Fruit fly (Drosophila melanogaster): ENCODE data around the gene obst-H.

The obst-H gene

DNA sequence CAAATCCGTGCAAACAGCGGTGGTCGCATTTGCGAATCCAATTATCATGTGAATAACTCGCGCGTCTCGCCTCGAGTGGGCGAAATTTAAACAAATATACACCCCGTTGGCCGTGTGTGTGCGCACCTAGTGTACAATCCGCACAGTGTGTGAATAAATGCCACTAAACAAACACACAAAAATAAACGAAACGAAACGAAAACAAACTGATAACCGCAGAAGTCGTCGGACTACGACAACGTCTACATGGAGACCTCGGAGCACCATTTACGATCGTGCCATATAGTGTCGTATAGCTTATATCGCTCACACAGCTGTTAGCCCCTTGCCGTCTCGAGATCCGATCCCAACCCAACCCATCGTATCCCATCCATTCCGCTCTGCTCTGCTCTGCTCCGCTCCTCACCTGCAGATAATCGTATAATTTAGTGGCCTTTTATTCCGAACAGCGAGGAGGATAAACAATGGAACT lies 37.5 kb upstream of the obst-H start (continued):
- TF ChIP-seq gro (GFP tag; optimal IDR thresholded peaks at IDR 0.05), result peak; percentile 60
- TF ChIP-seq kay (GFP tag; optimal IDR thresholded peaks at IDR 0.05), result no peak
- TF ChIP-seq H2.0 (GFP tag; IDR thresholded peaks at IDR 0.05), result no peak
- TF ChIP-seq Hr51 (GFP tag; optimal IDR thresholded peaks at IDR 0.05), result peak in 1 of 2 experiments; percentile 63
- TF ChIP-seq row (GFP tag; IDR thresholded peaks at IDR 0.05), result no peak
- peak; percentile 33 for TF ChIP-seq slp2 (GFP tag; optimal IDR thresholded peaks at IDR 0.05)
- peak; percentile 84 for TF ChIP-seq Asciz (GFP tag; optimal IDR thresholded peaks at IDR 0.05)
- peak; percentile 85 for TF ChIP-seq HmgZ (tag; optimal IDR thresholded peaks at IDR 0.05)
- TF ChIP-seq CG15011 (GFP tag; optimal IDR thresholded peaks at IDR 0.05), result peak; percentile 74
- no peak for TF ChIP-seq al (GFP tag; IDR thresholded peaks at IDR 0.05)
- TF ChIP-seq CG6689 (GFP tag; IDR thresholded peaks at IDR 0.05), result peak; percentile 44; the same call in 1 of the 2 replicates
- peak; percentile 75 for TF ChIP-seq CG18599 (GFP tag; optimal IDR thresholded peaks at IDR 0.05)
- no peak for TF ChIP-seq Rx (GFP tag; IDR thresholded peaks at IDR 0.05)
- no peak for TF ChIP-seq D19A (tag; optimal IDR thresholded peaks at IDR 0.05)
- TF ChIP-seq CG3407 (GFP tag; optimal IDR thresholded peaks at IDR 0.05), result peak; percentile 65
- no peak for TF ChIP-seq CG13287 (GFP tag; IDR thresholded peaks at IDR 0.05; ENCODE audit: partially characterized antibody)
- peak; percentile 32; the same call in 1 of the 2 replicates for TF ChIP-seq NFAT (GFP tag; IDR thresholded peaks at IDR 0.05)
- TF ChIP-seq otp (GFP tag; IDR thresholded peaks at IDR 0.05), result peak; percentile 52; the same call in 1 of the 3 replicates
- TF ChIP-seq ro (GFP tag; IDR thresholded peaks at IDR 0.05), result no peak
- TF ChIP-seq Blimp-1 (GFP tag; optimal IDR thresholded peaks at IDR 0.05), result no peak
- peak; percentile 8 for TF ChIP-seq ab (GFP tag; optimal IDR thresholded peaks at IDR 0.05)
- TF ChIP-seq cwo (GFP tag; optimal IDR thresholded peaks at IDR 0.05), result peak; percentile 78
- TF ChIP-seq CG16863 (GFP tag; optimal IDR thresholded peaks at IDR 0.05), result peak; percentile 42
- TF ChIP-seq sd (tag; optimal IDR thresholded peaks at IDR 0.05), result peak; percentile 79
- peak; percentile 44; the same call in 1 of the 2 replicates for TF ChIP-seq ham (GFP tag; IDR thresholded peaks at IDR 0.05)
- peak; percentile 90 for TF ChIP-seq odd (GFP tag; optimal IDR thresholded peaks at IDR 0.05)
- TF ChIP-seq CG8924 (tag; optimal IDR thresholded peaks at IDR 0.05), result peak; percentile 64
- TF ChIP-seq CG30431 (GFP tag; optimal IDR thresholded peaks at IDR 0.05), result peak; percentile 36
- TF ChIP-seq CG1529 (GFP tag; optimal IDR thresholded peaks at IDR 0.05), result peak; percentile 71
- TF ChIP-seq nau (GFP tag; optimal IDR thresholded peaks at IDR 0.05), result no peak
- TF ChIP-seq sens-2 (GFP tag; IDR thresholded peaks at IDR 0.05), result no peak
- peak; percentile 51 for TF ChIP-seq Oli (tag; optimal IDR thresholded peaks at IDR 0.05)
- peak; percentile 69 for TF ChIP-seq vvl (GFP tag; IDR thresholded peaks at IDR 0.05)
- no peak for TF ChIP-seq D19B (GFP tag; optimal IDR thresholded peaks at IDR 0.05)
- no peak for TF ChIP-seq Oaz (GFP tag; IDR thresholded peaks at IDR 0.05)
- peak; percentile 89 for TF ChIP-seq CG12071 (GFP tag; optimal IDR thresholded peaks at IDR 0.05)
- peak; percentile 22; the same call in 1 of the 2 replicates for TF ChIP-seq CG16779 (GFP tag; IDR thresholded peaks at IDR 0.05)
- TF ChIP-seq NK7.1 (GFP tag; optimal IDR thresholded peaks at IDR 0.05), result peak; percentile 31
- peak in 1 of 2 experiments; percentile 15 for TF ChIP-seq Trl (optimal IDR thresholded peaks at IDR 0.05)
- TF ChIP-seq Trl (GFP tag; optimal IDR thresholded peaks at IDR 0.05), result peak; percentile 46
- peak; percentile 90 for TF ChIP-seq Fer1 (GFP tag; optimal IDR thresholded peaks at IDR 0.05)
- peak; percentile 70 for TF ChIP-seq CG4707 (GFP tag; optimal IDR thresholded peaks at IDR 0.05)
- peak; percentile 25 for TF ChIP-seq CG12236 (GFP tag; optimal IDR thresholded peaks at IDR 0.05)
- peak; percentile 75 for TF ChIP-seq Mes4 (GFP tag; optimal IDR thresholded peaks at IDR 0.05)
- no peak for TF ChIP-seq Hr3 (GFP tag; optimal IDR thresholded peaks at IDR 0.05)

Measured in whole organism, embryonic.